Worm (Caenorhabditis elegans) whole organism, late embryonic: ENCODE measurements around the gene hecw-1.

Experiments used
- ahr-1 ChIP-seq: sonication (generic microtip); optimal IDR thresholded peaks from 2 replicates; lab custom pipeline; 2016; ENCODE audit warnings: missing genetic modification characterization, missing compliant biosample characterization
- ama-1 ChIP-seq: fragments of 150-350 bp; optimal IDR thresholded peaks from 2 replicates; lab custom pipeline; 2014
- ceh-31 ChIP-seq: sonication (generic microtip); optimal IDR thresholded peaks from 2 replicates; lab custom pipeline; 2016; ENCODE audit warnings: missing genetic modification characterization, missing compliant biosample characterization
- ceh-9 ChIP-seq: sonication (generic microtip); optimal IDR thresholded peaks from 2 replicates; lab custom pipeline; 2016; ENCODE audit warnings: mild to moderate bottlenecking, missing genetic modification characterization, inconsistent platforms, missing compliant biosample characterization
- ets-4 ChIP-seq: sonication (generic microtip); optimal IDR thresholded peaks from 2 replicates; lab custom pipeline; 2016; ENCODE audit warnings: missing genetic modification characterization, missing compliant biosample characterization
- fkh-10 ChIP-seq: fragments of 150-350 bp; optimal IDR thresholded peaks from 2 replicates; lab custom pipeline; 2014; ENCODE audit warnings: missing biosample characterization, missing genetic modification reagents, missing genetic modification characterization
- hlh-13 ChIP-seq: fragments of 200-800 bp; sonication (Bioruptor generic); optimal IDR thresholded peaks from 2 replicates; lab custom pipeline; 2018; ENCODE audit warnings: mild to moderate bottlenecking, missing genetic modification characterization, missing compliant biosample characterization
- nhr-11 ChIP-seq: fragments of 150-350 bp; optimal IDR thresholded peaks from 2 replicates; lab custom pipeline; 2014; ENCODE audit warnings: missing biosample characterization, missing genetic modification characterization
- pag-3 ChIP-seq: sonication (generic microtip); optimal IDR thresholded peaks from 2 replicates; lab custom pipeline; 2016; ENCODE audit warnings: missing compliant biosample characterization, missing genetic modification characterization, borderline replicate concordance
- pax-1 ChIP-seq: fragments of 150-350 bp; optimal IDR thresholded peaks from 2 replicates; lab custom pipeline; 2014; ENCODE audit warnings: missing biosample characterization, missing genetic modification characterization
- rnt-1 ChIP-seq: sonication (generic microtip); optimal IDR thresholded peaks from 2 replicates; lab custom pipeline; 2016; ENCODE audit warnings: missing genetic modification characterization, missing compliant biosample characterization
- ttx-3 ChIP-seq: sonication (generic microtip); optimal IDR thresholded peaks from 2 replicates; lab custom pipeline; 2016; ENCODE audit warnings: missing genetic modification reagents, missing genetic modification characterization, missing compliant biosample characterization

ce11 chrIII:3437139-3437538 is 47.4 kb upstream of the hecw-1 start:
- TF ChIP-seq rnt-1 (tag; lab: Kevin White, UChicago), result no peak
- TF ChIP-seq ceh-31 (tag; lab: Kevin White, UChicago), result no peak
- no peak for TF ChIP-seq ets-4 (tag; lab: Kevin White, UChicago)
- no peak for TF ChIP-seq hlh-13 (GFP tag; lab: Kevin White, UChicago)
- TF ChIP-seq pag-3 (tag; lab: Kevin White, UChicago), result no peak
- no peak for TF ChIP-seq fkh-10 (GFP tag; lab: Kevin White, UChicago)
- TF ChIP-seq ama-1 (lab: Kevin White, UChicago), result no peak
- TF ChIP-seq pax-1 (tag; lab: Kevin White, UChicago), result no peak
- no peak for TF ChIP-seq ttx-3 (tag; lab: Kevin White, UChicago)
- no peak for TF ChIP-seq ahr-1 (tag; lab: Kevin White, UChicago)
- TF ChIP-seq nhr-11 (tag; lab: Kevin White, UChicago), result no peak
- no peak for TF ChIP-seq ceh-9
